Fruit fly (Drosophila melanogaster) whole organism, embryonic: ENCODE measurements around the gene CG1640.
A peak's percentile ranks its signal among the peaks of the same experiment; 100 is the strongest.

Source experiments
- ATbp ChIP-seq: fragments of 200-800 bp; sonication (Bioruptor generic); optimal IDR thresholded peaks from 2 replicates; lab custom pipeline; 2017; ENCODE audit warnings: missing biosample characterization, mild to moderate bottlenecking, missing genetic modification characterization, missing genetic modification reagents
- Blimp-1 ChIP-seq: fragments of 200-800 bp; sonication (Bioruptor generic); optimal IDR thresholded peaks from 3 replicates; lab custom pipeline; 2018; ENCODE audit warnings: missing biosample characterization, missing genetic modification characterization, mild to moderate bottlenecking, moderate library complexity, missing genetic modification reagents
- CG10321 ChIP-seq: fragments of 200-800 bp; sonication (Bioruptor generic); IDR thresholded peaks from 2 replicates; pipeline ENCODE4 v1.3.6; 2022; ENCODE audit warnings: missing biosample characterization, missing genetic modification characterization
- CG10366 ChIP-seq: fragments of 200-800 bp; sonication (Bioruptor generic); IDR thresholded peaks from 2 replicates; pipeline ENCODE4 v1.3.6; 2022; ENCODE audit warnings: missing biosample characterization, missing genetic modification characterization
- CG10979 ChIP-seq: fragments of 200-800 bp; sonication (Bioruptor generic); optimal IDR thresholded peaks from 2 replicates; lab custom pipeline; 2018; ENCODE audit warnings: missing biosample characterization, mild to moderate bottlenecking, missing genetic modification characterization, moderate library complexity
- CG11093 ChIP-seq: fragments of 200-800 bp; sonication (Bioruptor generic); IDR thresholded peaks from 3 replicates; pipeline ENCODE4 v1.3.6; 2022; ENCODE audit warnings: missing biosample characterization, missing genetic modification characterization
- CG12071 ChIP-seq: fragments of 200-800 bp; sonication (Bioruptor generic); optimal IDR thresholded peaks from 3 replicates; lab custom pipeline; 2018; ENCODE audit warnings: missing biosample characterization, mild to moderate bottlenecking, missing genetic modification characterization
- CG16815 ChIP-seq: fragments of 200-800 bp; sonication (Bioruptor generic); optimal IDR thresholded peaks from 3 replicates; lab custom pipeline; 2017; ENCODE audit warnings: missing biosample characterization, mild to moderate bottlenecking, missing genetic modification characterization
- CG18599 ChIP-seq: fragments of 200-800 bp; sonication (Bioruptor generic); optimal IDR thresholded peaks from 3 replicates; lab custom pipeline; 2017; ENCODE audit warnings: missing biosample characterization, missing genetic modification characterization, mild to moderate bottlenecking, moderate library complexity, missing genetic modification reagents
- CG3163 ChIP-seq: fragments of 200-800 bp; sonication (Bioruptor generic); optimal IDR thresholded peaks from 3 replicates; lab custom pipeline; 2016; ENCODE audit warnings: missing biosample characterization, missing genetic modification characterization
- CG3281 ChIP-seq: fragments of 200-800 bp; sonication (Bioruptor generic); optimal IDR thresholded peaks from 3 replicates; lab custom pipeline; 2017; ENCODE audit warnings: missing biosample characterization, mild to moderate bottlenecking, missing genetic modification characterization
- CG43689 ChIP-seq: fragments of 200-800 bp; sonication (Bioruptor generic); IDR thresholded peaks from 2 replicates; pipeline ENCODE4 v1.3.6; 2022; ENCODE audit warnings: missing biosample characterization, missing genetic modification characterization
- CG5245 ChIP-seq: fragments of 200-800 bp; sonication (Bioruptor generic); optimal IDR thresholded peaks from 3 replicates; lab custom pipeline; 2016; ENCODE audit warnings: missing biosample characterization, missing genetic modification characterization
- CG7839 ChIP-seq: fragments of 200-800 bp; sonication (Bioruptor generic); optimal IDR thresholded peaks from 3 replicates; lab custom pipeline; 2018; ENCODE audit warnings: missing biosample characterization, mild to moderate bottlenecking, missing genetic modification characterization, moderate library complexity
- CG9817 ChIP-seq: fragments of 200-800 bp; sonication (Bioruptor generic); optimal IDR thresholded peaks from 2 replicates; lab custom pipeline; 2018; ENCODE audit warnings: missing biosample characterization, mild to moderate bottlenecking, missing genetic modification characterization, moderate library complexity
- CoRest ChIP-seq: fragments of 200-800 bp; sonication (Bioruptor generic); optimal IDR thresholded peaks from 3 replicates; lab custom pipeline; 2018; ENCODE audit warnings: missing biosample characterization, mild to moderate bottlenecking, missing genetic modification characterization, moderate library complexity
- D ChIP-seq, 2 experiments: fragments of 200-800 bp in 1 of 2; fragments of >200 bp in 1 of 2; sonication (Bioruptor generic) in 1 of 2; optimal IDR thresholded peaks; 2 replicates in 1 of 2; 3 replicates in 1 of 2; lab custom pipeline; 2017; ENCODE audit warnings: mild to moderate bottlenecking in 1 of 2, missing biosample characterization in 1 of 2, missing genetic modification characterization in 1 of 2, missing genetic modification reagents in 1 of 2
- Dfd ChIP-seq, 2 experiments: fragments of >200 bp; optimal IDR thresholded peaks; 2 replicates each; lab custom pipeline; 2017; ENCODE audit warnings: missing biosample characterization in 2 of 2, missing genetic modification characterization in 2 of 2
- Fer2 ChIP-seq: fragments of 200-800 bp; sonication (Bioruptor generic); optimal IDR thresholded peaks from 2 replicates; lab custom pipeline; 2018; ENCODE audit warnings: missing biosample characterization, mild to moderate bottlenecking, missing genetic modification characterization, moderate library complexity
- HLH4C ChIP-seq: fragments of 200-800 bp; sonication (Bioruptor generic); IDR thresholded peaks from 3 replicates; pipeline ENCODE4 v1.3.6; 2022; ENCODE audit warnings: missing biosample characterization, missing genetic modification characterization; ENCODE audit not compliant: partially characterized antibody
- HLHmδ ChIP-seq: fragments of 200-800 bp; sonication (Bioruptor generic); optimal IDR thresholded peaks from 2 replicates; lab custom pipeline; 2018; ENCODE audit warnings: missing biosample characterization, mild to moderate bottlenecking, missing genetic modification characterization, moderate library complexity
- MTF-1 ChIP-seq: fragments of 200-800 bp; sonication (Bioruptor generic); optimal IDR thresholded peaks from 2 replicates; lab custom pipeline; 2018; ENCODE audit warnings: missing biosample characterization, mild to moderate bottlenecking, missing genetic modification characterization, borderline replicate concordance
- NC2β ChIP-seq: fragments of 200-800 bp; sonication (Bioruptor generic); optimal IDR thresholded peaks from 2 replicates; lab custom pipeline; 2016; ENCODE audit warnings: missing biosample characterization, missing genetic modification characterization
- Six4 ChIP-seq: fragments of 200-800 bp; sonication (Bioruptor generic); optimal IDR thresholded peaks from 2 replicates; lab custom pipeline; 2016; ENCODE audit warnings: missing biosample characterization, missing genetic modification characterization
- Spps ChIP-seq: fragments of 200-800 bp; sonication (Bioruptor generic); optimal IDR thresholded peaks from 2 replicates; lab custom pipeline; 2018; ENCODE audit warnings: missing biosample characterization, mild to moderate bottlenecking, missing genetic modification characterization
- Stat92E ChIP-seq, 3 experiments: fragments of >200 bp in 2 of 3; fragments of 200-800 bp in 1 of 3; sonication (Bioruptor generic) in 1 of 3; optimal IDR thresholded peaks; 2 replicates each; lab custom pipeline; 2017 to 2019; ENCODE audit warnings: missing biosample characterization in 3 of 3, missing genetic modification characterization in 3 of 3, mild to moderate bottlenecking in 1 of 3, moderate library complexity in 1 of 3
- Xbp1 ChIP-seq: fragments of 200-800 bp; sonication (Bioruptor generic); optimal IDR thresholded peaks from 3 replicates; lab custom pipeline; 2016; ENCODE audit warnings: missing biosample characterization, mild to moderate bottlenecking, missing genetic modification characterization
- Xrp1 ChIP-seq: fragments of 200-800 bp; sonication (Bioruptor generic); IDR thresholded peaks from 2 replicates; pipeline ENCODE4 v1.3.6; 2022; ENCODE audit warnings: missing biosample characterization, missing genetic modification characterization
- bigmax ChIP-seq: fragments of 200-800 bp; sonication (Bioruptor generic); optimal IDR thresholded peaks from 2 replicates; lab custom pipeline; 2018; ENCODE audit warnings: missing biosample characterization, mild to moderate bottlenecking, missing genetic modification characterization
- bsh ChIP-seq, 2 experiments: fragments of 200-800 bp; sonication (Bioruptor generic); optimal IDR thresholded peaks; 2 replicates each; lab custom pipeline; 2017 to 2018; ENCODE audit warnings: mild to moderate bottlenecking in 2 of 2, missing biosample characterization in 2 of 2, missing genetic modification characterization in 2 of 2, moderate library complexity in 1 of 2
- cas ChIP-seq: fragments of 200-800 bp; sonication (Bioruptor generic); IDR thresholded peaks from 2 replicates; pipeline ENCODE4 v1.3.6; 2022; ENCODE audit warnings: missing biosample characterization, missing genetic modification characterization
- dmrt11E ChIP-seq: fragments of 200-800 bp; sonication (Bioruptor generic); optimal IDR thresholded peaks from 3 replicates; lab custom pipeline; 2018; ENCODE audit warnings: missing biosample characterization, mild to moderate bottlenecking, missing genetic modification characterization, moderate library complexity
- fu2 ChIP-seq: fragments of 200-800 bp; sonication (Bioruptor generic); optimal IDR thresholded peaks from 2 replicates; lab custom pipeline; 2016; ENCODE audit warnings: missing biosample characterization, missing genetic modification characterization
- hth ChIP-seq: fragments of >200 bp; optimal IDR thresholded peaks from 2 replicates; lab custom pipeline; 2017; ENCODE audit warnings: inconsistent platforms
- lola ChIP-seq, 3 experiments: fragments of >200 bp in 2 of 3; fragments of 200-800 bp in 1 of 3; sonication (Bioruptor generic) in 1 of 3; optimal IDR thresholded peaks; 2 replicates each; lab custom pipeline; 2017 to 2019; ENCODE audit warnings: missing biosample characterization in 3 of 3, missing genetic modification characterization in 3 of 3, mild to moderate bottlenecking in 1 of 3, moderate library complexity in 1 of 3
- nerfin-2 ChIP-seq: fragments of 200-800 bp; sonication (Bioruptor generic); IDR thresholded peaks from 2 replicates; pipeline ENCODE4 v1.3.6; 2022; ENCODE audit warnings: missing biosample characterization, missing genetic modification characterization; ENCODE audit not compliant: partially characterized antibody
- peb ChIP-seq: fragments of 200-800 bp; sonication (Bioruptor generic); IDR thresholded peaks from 2 replicates; pipeline ENCODE4 v1.3.6; 2022; ENCODE audit warnings: missing biosample characterization, missing genetic modification characterization
- pum ChIP-seq: fragments of 200-800 bp; sonication (Bioruptor generic); optimal IDR thresholded peaks from 2 replicates; lab custom pipeline; 2016; ENCODE audit warnings: missing biosample characterization, missing genetic modification characterization
- ranshi ChIP-seq: fragments of 200-800 bp; sonication (Bioruptor generic); IDR thresholded peaks from 2 replicates; pipeline ENCODE4 v1.3.6; 2022; ENCODE audit warnings: missing biosample characterization, missing genetic modification characterization
- so ChIP-seq: fragments of 200-800 bp; sonication (Bioruptor generic); IDR thresholded peaks from 3 replicates; pipeline ENCODE4 v1.3.6; 2022; ENCODE audit warnings: missing biosample characterization, missing genetic modification characterization
- sqz ChIP-seq: fragments of 200-800 bp; sonication (Bioruptor generic); optimal IDR thresholded peaks from 3 replicates; lab custom pipeline; 2018; ENCODE audit warnings: missing biosample characterization, mild to moderate bottlenecking, missing genetic modification characterization
- tin ChIP-seq: fragments of 200-800 bp; sonication (Bioruptor generic); optimal IDR thresholded peaks from 3 replicates; lab custom pipeline; 2016; ENCODE audit warnings: missing biosample characterization, missing genetic modification characterization
- tll ChIP-seq, 2 experiments: fragments of 200-800 bp in 1 of 2; fragments of >200 bp in 1 of 2; sonication (Bioruptor generic) in 1 of 2; optimal IDR thresholded peaks; 2 replicates each; lab custom pipeline; 2017 to 2019; ENCODE audit warnings: missing biosample characterization in 2 of 2, missing genetic modification characterization in 2 of 2, mild to moderate bottlenecking in 1 of 2, moderate library complexity in 1 of 2
- twi ChIP-seq: fragments of 200-800 bp; optimal IDR thresholded peaks from 2 replicates; lab custom pipeline; 2019; ENCODE audit warnings: missing biosample characterization, mild to moderate bottlenecking, missing genetic modification characterization, moderate library complexity
- zen2 ChIP-seq: fragments of 200-800 bp; sonication (Bioruptor generic); IDR thresholded peaks from 3 replicates; pipeline ENCODE4 v1.3.6; 2022; ENCODE audit warnings: missing biosample characterization, missing genetic modification characterization; ENCODE audit not compliant: partially characterized antibody

CG1640 gene

dm6 chrX:13368149-13368548 lies 2.3 kb upstream of the CG1640 start, which contains the start of gene dmrt11E (continued):
- TF ChIP-seq fu2 (GFP tag; lab: Kevin White, UChicago) (no peak), CG10321 (GFP tag; lab: Robert Waterston, UW) (no peak), HLHmδ (GFP tag; lab: Kevin White, UChicago) (no peak), so (GFP tag; lab: Robert Waterston, UW) (no peak), CoRest (peak; percentile 72), HLH4C (GFP tag; lab: Robert Waterston, UW) (no peak), CG16815 (GFP tag; lab: Kevin White, UChicago) (peak; percentile 51), lola (GFP tag; optimal IDR thresholded peaks at IDR 0.05; lab: Kevin White, UChicago) (peak in 1 of 3 experiments; percentile 75), Spps (tag; lab: Kevin White, UChicago) (peak; percentile 61), nerfin-2 (GFP tag; lab: Robert Waterston, UW) (no peak), twi (tag; lab: Kevin White, UChicago) (peak; percentile 76), CG11093 (GFP tag; lab: Robert Waterston, UW) (peak; percentile 46; the same call in 1 of the 3 replicates), CG43689 (no peak), Dfd (GFP tag; optimal IDR thresholded peaks at IDR 0.05; lab: Kevin White, UChicago) (no peak), zen2 (no peak), Xbp1 (peak; percentile 58), CG10366 (GFP tag; lab: Robert Waterston, UW) (peak; percentile 32; the same call in 1 of the 2 replicates), CG7839 (tag; lab: Kevin White, UChicago) (peak; percentile 73), tin (GFP tag; lab: Kevin White, UChicago) (peak; percentile 65), CG3281 (no peak), D (optimal IDR thresholded peaks at IDR 0.05; lab: Kevin White, UChicago) (no peak), D (GFP tag; optimal IDR thresholded peaks at IDR 0.05; lab: Kevin White, UChicago) (peak; percentile 64), CG10979 (tag; lab: Kevin White, UChicago) (peak; percentile 82), ranshi (GFP tag; lab: Robert Waterston, UW) (peak; percentile 49; the same call in 1 of the 2 replicates), peb (GFP tag; lab: Robert Waterston, UW) (no peak), CG3163 (GFP tag; lab: Kevin White, UChicago) (no peak), bsh (GFP tag; optimal IDR thresholded peaks at IDR 0.05; lab: Kevin White, UChicago) (peak in 1 of 2 experiments; percentile 88), cas (GFP tag; lab: Robert Waterston, UW) (no peak), pum (GFP tag; lab: Kevin White, UChicago) (no peak), ATbp (peak; percentile 53)

- TF ChIP-seq CG9817 (tag; lab: Kevin White, UChicago): no peak
- TF ChIP-seq twi (tag; lab: Kevin White, UChicago): peak; percentile 90
- no peak for TF ChIP-seq Fer2
- TF ChIP-seq CG12071 (GFP tag; lab: Kevin White, UChicago): no peak
- TF ChIP-seq CG18599 (GFP tag; lab: Kevin White, UChicago): no peak
- no peak for TF ChIP-seq hth
- TF ChIP-seq NC2β (GFP tag; lab: Kevin White, UChicago): no peak
- TF ChIP-seq CG5245 (GFP tag; lab: Kevin White, UChicago): no peak
- no peak for TF ChIP-seq Xrp1 (GFP tag; lab: Robert Waterston, UW)
- peak in 1 of 2 experiments; percentile 14 for TF ChIP-seq tll (GFP tag; optimal IDR thresholded peaks at IDR 0.05; lab: Kevin White, UChicago)
- no peak for TF ChIP-seq bigmax
- no peak for TF ChIP-seq Blimp-1 (GFP tag; lab: Kevin White, UChicago)
- peak; percentile 20 for TF ChIP-seq Six4 (GFP tag; lab: Kevin White, UChicago)
- TF ChIP-seq Stat92E (GFP tag; optimal IDR thresholded peaks at IDR 0.05; lab: Kevin White, UChicago): no peak
- peak; percentile 50 for TF ChIP-seq dmrt11E
- TF ChIP-seq MTF-1 (GFP tag; lab: Kevin White, UChicago): no peak
- TF ChIP-seq Xbp1: no peak
- peak; percentile 7 for TF ChIP-seq sqz (GFP tag; lab: Kevin White, UChicago)
- TF ChIP-seq, all 482 proteins: peak for 5
Observed at dm6 chrX:13369438-13369837, 968 bp upstream of the CG1640 start.
